Worm (Caenorhabditis elegans): Measurements from ENCODE around the gene Y52E8A.3.

DNA sequence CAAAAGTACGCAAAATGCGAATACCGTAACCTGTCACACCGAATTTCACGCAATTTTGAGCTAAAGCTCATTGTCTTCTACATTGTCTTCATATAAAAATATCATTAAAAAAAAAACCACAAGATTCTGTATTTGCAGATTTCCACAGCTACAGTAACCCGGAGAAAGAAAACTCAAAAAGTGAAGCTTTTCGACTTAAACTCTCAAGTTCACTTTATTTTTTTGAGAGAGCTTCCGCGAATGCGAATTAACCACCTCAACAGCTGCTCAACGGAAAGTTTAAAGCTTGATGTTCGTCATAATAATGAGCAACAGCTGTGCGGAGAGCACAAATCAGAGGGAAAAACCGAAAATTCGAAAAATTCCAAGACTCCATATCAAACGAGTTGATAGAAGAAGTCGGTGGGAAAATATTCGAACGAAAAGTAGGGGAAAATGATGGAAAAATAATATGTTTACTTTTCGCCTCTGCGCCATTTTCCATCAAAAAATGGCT, 13.7 kb downstream of the Y52E8A.3 start:
- TF ChIP-seq tab-1 (GFP tag; IDR thresholded peaks at IDR 0.05) (no peak), T22C8.4 (GFP tag; IDR thresholded peaks at IDR 0.05) (no peak), cog-1 (tag; optimal IDR thresholded peaks at IDR 0.05) (no peak), med-1 (GFP tag; optimal IDR thresholded peaks at IDR 0.05; ENCODE audit: insufficient read depth) (no peak), klf-2 (GFP tag; conservative IDR thresholded peaks at IDR 0.05) (no peak), flt-1 (GFP tag; IDR thresholded peaks at IDR 0.05) (no peak), ztf-23 (GFP tag; IDR thresholded peaks at IDR 0.05) (no peak), ztf-29 (GFP tag; IDR thresholded peaks at IDR 0.05) (no peak)

Data from whole organism, midembryonic.